Worm (Caenorhabditis elegans) whole organism, L3 larva: ENCODE results near the gene srxa-12.

Source experiments
- R02D3.7 ChIP-seq: fragments of 150-350 bp; optimal IDR thresholded peaks from 2 replicates; lab custom pipeline; 2014; ENCODE audit warnings: missing biosample characterization, missing genetic modification characterization
- ZK546.5 ChIP-seq: sonication (generic microtip); optimal IDR thresholded peaks from 2 replicates; lab custom pipeline; 2017; ENCODE audit warnings: missing biosample characterization, missing genetic modification characterization
- aly-2 ChIP-seq: fragments of 150-350 bp; optimal IDR thresholded peaks from 2 replicates; lab custom pipeline; 2014; ENCODE audit warnings: missing biosample characterization, missing genetic modification characterization
- ama-1 ChIP-seq: fragments of 150-350 bp; optimal IDR thresholded peaks from 2 replicates; lab custom pipeline; 2018
- ceh-16 ChIP-seq: sonication (generic microtip); optimal IDR thresholded peaks from 2 replicates; lab custom pipeline; 2017; ENCODE audit warnings: missing biosample characterization, missing genetic modification characterization
- ceh-28 ChIP-seq: fragments of 150-350 bp; optimal IDR thresholded peaks from 2 replicates; lab custom pipeline; 2014; ENCODE audit warnings: missing biosample characterization, missing genetic modification reagents, missing genetic modification characterization
- ceh-82 ChIP-seq: fragments of 150-350 bp; optimal IDR thresholded peaks from 2 replicates; lab custom pipeline; 2014; ENCODE audit warnings: missing biosample characterization, missing genetic modification characterization
- ceh-9 ChIP-seq: sonication (generic microtip); optimal IDR thresholded peaks from 2 replicates; lab custom pipeline; 2018; ENCODE audit warnings: missing biosample characterization, missing genetic modification characterization
- daf-12 ChIP-seq: fragments of 150-350 bp; optimal IDR thresholded peaks from 2 replicates; lab custom pipeline; 2014; ENCODE audit warnings: missing biosample characterization, missing genetic modification reagents, missing genetic modification characterization
- egl-27 ChIP-seq: sonication (generic microtip); optimal IDR thresholded peaks from 4 replicates; lab custom pipeline; 2017; ENCODE audit warnings: missing biosample characterization, missing genetic modification reagents, missing genetic modification characterization
- egl-5 ChIP-seq: fragments of 150-350 bp; optimal IDR thresholded peaks from 2 replicates; lab custom pipeline; 2017; ENCODE audit warnings: missing biosample characterization, missing genetic modification reagents, missing genetic modification characterization, inconsistent platforms
- elt-1 ChIP-seq: fragments of 150-350 bp; optimal IDR thresholded peaks from 2 replicates; lab custom pipeline; 2014; ENCODE audit warnings: missing biosample characterization, missing genetic modification characterization
- elt-2 ChIP-seq: sonication (generic microtip); optimal IDR thresholded peaks from 2 replicates; lab custom pipeline; 2016; ENCODE audit warnings: missing genetic modification reagents, mild to moderate bottlenecking, missing genetic modification characterization, missing compliant biosample characterization
- elt-3 ChIP-seq, 3 experiments: fragments of 150-350 bp in 1 of 3; sonication (generic microtip) in 2 of 3; optimal IDR thresholded peaks; 2 replicates in 2 of 3; 4 replicates in 1 of 3; lab custom pipeline; 2014 to 2017; ENCODE audit warnings: missing biosample characterization in 3 of 3, missing genetic modification characterization in 3 of 3
- eor-1 ChIP-seq, 2 experiments: fragments of 150-350 bp; optimal IDR thresholded peaks; 2 replicates each; lab custom pipeline; 2014 to 2018; ENCODE audit warnings: missing biosample characterization in 2 of 2, missing genetic modification characterization in 2 of 2
- fkh-10 ChIP-seq: sonication (generic microtip); optimal IDR thresholded peaks from 2 replicates; lab custom pipeline; 2017; ENCODE audit warnings: missing biosample characterization, missing genetic modification reagents, missing genetic modification characterization
- fkh-2 ChIP-seq: fragments of 150-350 bp; optimal IDR thresholded peaks from 2 replicates; lab custom pipeline; 2014; ENCODE audit warnings: missing biosample characterization, missing genetic modification reagents, missing genetic modification characterization
- fos-1 ChIP-seq: fragments of 150-350 bp; optimal IDR thresholded peaks from 2 replicates; lab custom pipeline; 2014; ENCODE audit warnings: missing biosample characterization, missing genetic modification characterization
- hmg-11 ChIP-seq: sonication (generic microtip); optimal IDR thresholded peaks from 2 replicates; lab custom pipeline; 2016; ENCODE audit warnings: missing genetic modification characterization, missing compliant biosample characterization
- jun-1 ChIP-seq: fragments of 150-350 bp; optimal IDR thresholded peaks from 2 replicates; lab custom pipeline; 2014; ENCODE audit warnings: missing biosample characterization, missing genetic modification reagents, missing genetic modification characterization
- lin-15B ChIP-seq: fragments of 150-350 bp; optimal IDR thresholded peaks from 2 replicates; lab custom pipeline; 2014; ENCODE audit warnings: missing biosample characterization, missing genetic modification characterization
- lin-39 ChIP-seq: fragments of 150-350 bp; optimal IDR thresholded peaks from 2 replicates; lab custom pipeline; 2018; ENCODE audit warnings: missing biosample characterization, missing genetic modification reagents, missing genetic modification characterization
- lsy-12 ChIP-seq: sonication (generic microtip); optimal IDR thresholded peaks from 2 replicates; lab custom pipeline; 2016; ENCODE audit warnings: mild to moderate bottlenecking, missing genetic modification characterization, missing compliant biosample characterization
- mdl-1 ChIP-seq: fragments of 150-350 bp; optimal IDR thresholded peaks from 2 replicates; lab custom pipeline; 2014; ENCODE audit warnings: missing biosample characterization, missing genetic modification characterization
- mml-1 ChIP-seq: fragments of 150-350 bp; sonication (generic microtip); optimal IDR thresholded peaks from 3 replicates; lab custom pipeline; 2014; ENCODE audit warnings: missing biosample characterization, missing genetic modification characterization
- nfya-1 ChIP-seq: sonication (generic microtip); optimal IDR thresholded peaks from 2 replicates; lab custom pipeline; 2017; ENCODE audit warnings: missing genetic modification characterization, mild to moderate bottlenecking, missing compliant biosample characterization, antibody characterized with exemption, moderate library complexity; ENCODE audit not compliant: insufficient read depth
- nhr-11 ChIP-seq: fragments of 150-350 bp; optimal IDR thresholded peaks from 2 replicates; lab custom pipeline; 2014; ENCODE audit warnings: missing biosample characterization, missing genetic modification characterization
- nhr-12 ChIP-seq: fragments of 150-350 bp; optimal IDR thresholded peaks from 2 replicates; lab custom pipeline; 2014; ENCODE audit warnings: missing biosample characterization, missing genetic modification characterization
- nhr-23 ChIP-seq: fragments of 150-350 bp; optimal IDR thresholded peaks from 2 replicates; lab custom pipeline; 2014; ENCODE audit warnings: missing biosample characterization, missing genetic modification reagents, missing genetic modification characterization
- nhr-237 ChIP-seq: fragments of 150-350 bp; optimal IDR thresholded peaks from 2 replicates; lab custom pipeline; 2014; ENCODE audit warnings: missing biosample characterization, missing genetic modification characterization
- nhr-25 ChIP-seq: sonication (generic microtip); optimal IDR thresholded peaks from 2 replicates; lab custom pipeline; 2017; ENCODE audit warnings: missing biosample characterization, missing genetic modification characterization
- nhr-28 ChIP-seq: fragments of 150-350 bp; optimal IDR thresholded peaks from 2 replicates; lab custom pipeline; 2014; ENCODE audit warnings: missing biosample characterization, missing genetic modification characterization
- nhr-43 ChIP-seq: sonication (generic microtip); optimal IDR thresholded peaks from 2 replicates; lab custom pipeline; 2016; ENCODE audit warnings: mild to moderate bottlenecking, missing genetic modification characterization, missing compliant biosample characterization; ENCODE audit not compliant: poor library complexity, severe bottlenecking
- nhr-67 ChIP-seq: fragments of 150-350 bp; optimal IDR thresholded peaks from 2 replicates; lab custom pipeline; 2014; ENCODE audit warnings: missing biosample characterization, missing genetic modification characterization
- nhr-76 ChIP-seq: fragments of 150-350 bp; sonication (generic microtip); optimal IDR thresholded peaks from 5 replicates; lab custom pipeline; 2014; ENCODE audit warnings: missing biosample characterization, missing genetic modification characterization
- nhr-77 ChIP-seq: fragments of 150-350 bp; optimal IDR thresholded peaks from 2 replicates; lab custom pipeline; 2014; ENCODE audit warnings: missing biosample characterization, missing genetic modification characterization
- pha-4 ChIP-seq: fragments of 150-350 bp; optimal IDR thresholded peaks from 2 replicates; lab custom pipeline; 2014; ENCODE audit warnings: missing biosample characterization, missing genetic modification reagents, missing genetic modification characterization
- pqm-1 ChIP-seq: fragments of 150-350 bp; optimal IDR thresholded peaks from 2 replicates; lab custom pipeline; 2017; ENCODE audit warnings: missing biosample characterization, missing genetic modification characterization, inconsistent platforms
- sea-2 ChIP-seq: fragments of 150-350 bp; sonication (generic microtip); optimal IDR thresholded peaks from 4 replicates; lab custom pipeline; 2014; ENCODE audit warnings: missing biosample characterization, missing genetic modification reagents, missing genetic modification characterization
- skn-1 ChIP-seq: fragments of 150-350 bp; optimal IDR thresholded peaks from 2 replicates; lab custom pipeline; 2014; ENCODE audit warnings: missing biosample characterization, missing genetic modification characterization
- snpc-4 ChIP-seq: fragments of 150-350 bp; optimal IDR thresholded peaks from 2 replicates; lab custom pipeline; 2014; ENCODE audit warnings: missing biosample characterization, missing genetic modification characterization
- tbx-2 ChIP-seq: sonication (generic microtip); optimal IDR thresholded peaks from 2 replicates; lab custom pipeline; 2016; ENCODE audit warnings: mild to moderate bottlenecking, missing genetic modification characterization, missing compliant biosample characterization
- unc-39 ChIP-seq: sonication (generic microtip); optimal IDR thresholded peaks from 4 replicates; lab custom pipeline; 2017; ENCODE audit warnings: missing biosample characterization, missing genetic modification characterization
- unc-62 ChIP-seq: fragments of 150-350 bp; sonication (generic microtip); optimal IDR thresholded peaks from 4 replicates; lab custom pipeline; 2014; ENCODE audit warnings: missing biosample characterization, missing genetic modification reagents, missing genetic modification characterization
- zag-1 ChIP-seq: fragments of 150-350 bp; optimal IDR thresholded peaks from 2 replicates; lab custom pipeline; 2014; ENCODE audit warnings: missing biosample characterization, missing genetic modification characterization
- ztf-11 ChIP-seq: fragments of 150-350 bp; optimal IDR thresholded peaks from 2 replicates; lab custom pipeline; 2014; ENCODE audit warnings: missing biosample characterization, missing genetic modification characterization
- ztf-4 ChIP-seq: fragments of 150-350 bp; optimal IDR thresholded peaks from 2 replicates; lab custom pipeline; 2014; ENCODE audit warnings: missing biosample characterization, missing genetic modification characterization

srxa-12 gene

DNA sequence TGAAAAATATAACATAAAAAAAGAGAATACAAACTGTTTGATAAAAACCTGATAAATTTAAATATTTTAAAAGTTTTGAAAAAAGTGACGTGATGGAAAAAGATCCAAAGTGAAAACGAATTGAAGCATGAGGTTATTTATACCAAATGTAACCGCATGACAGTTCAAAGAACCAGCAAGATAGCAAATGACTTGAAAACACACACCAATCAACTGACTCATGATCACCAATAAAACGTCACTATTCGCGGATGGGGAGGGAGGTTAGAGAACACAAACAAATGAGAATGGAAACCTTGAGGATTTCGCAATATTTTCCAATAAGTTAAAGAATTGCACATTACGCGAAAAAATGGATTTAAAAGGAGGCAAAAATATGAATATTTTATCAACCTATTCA lies 17.1 kb upstream of the srxa-12 start, which contains the start of gene C06B3.7:
Gene C06B3.7 (plus strand): TSS at position 287 of the 400 bp plus-strand sequence.
- TF ChIP-seq sea-2, result no peak
- TF ChIP-seq elt-3 (tag; optimal IDR thresholded peaks at IDR 0.05; lab: Kevin White, UChicago), result peak in 1 of 3 experiments; percentile 23
- TF ChIP-seq nhr-11 (tag; lab: Kevin White, UChicago), result peak; percentile 27
- TF ChIP-seq snpc-4 (tag; lab: Kevin White, UChicago), result no peak
- TF ChIP-seq eor-1 (tag; optimal IDR thresholded peaks at IDR 0.05; lab: Kevin White, UChicago), result no peak
- no peak for TF ChIP-seq ztf-4
- no peak for TF ChIP-seq fkh-2 (tag; lab: Kevin White, UChicago)
- no peak for TF ChIP-seq tbx-2 (tag; lab: Kevin White, UChicago)
- TF ChIP-seq nhr-237 (tag; lab: Kevin White, UChicago), result no peak
- TF ChIP-seq lin-39 (tag; lab: Kevin White, UChicago), result peak; percentile 92
- TF ChIP-seq nhr-43 (tag; lab: Kevin White, UChicago), result peak; percentile 79
- TF ChIP-seq hmg-11 (tag; lab: Kevin White, UChicago), result no peak
- peak; percentile 94 for TF ChIP-seq pha-4 (tag; lab: Kevin White, UChicago)
- no peak for TF ChIP-seq fos-1 (tag; lab: Kevin White, UChicago)
- TF ChIP-seq aly-2 (tag; lab: Kevin White, UChicago), result no peak
- no peak for TF ChIP-seq ZK546.5 (tag; lab: Kevin White, UChicago)
- TF ChIP-seq jun-1 (tag; lab: Kevin White, UChicago), result peak; percentile 92
- no peak for TF ChIP-seq R02D3.7 (tag; lab: Kevin White, UChicago)
- TF ChIP-seq elt-1 (tag; lab: Kevin White, UChicago), result no peak
- TF ChIP-seq mml-1 (tag; lab: Kevin White, UChicago), result no peak
- peak; percentile 16 for TF ChIP-seq lsy-12 (tag; lab: Kevin White, UChicago)
- TF ChIP-seq ceh-9 (tag; lab: Kevin White, UChicago), result no peak
- no peak for TF ChIP-seq zag-1 (tag; lab: Kevin White, UChicago)
- TF ChIP-seq skn-1 (tag; lab: Kevin White, UChicago), result peak; percentile 72
- no peak for TF ChIP-seq nhr-77
- peak; percentile 27 for TF ChIP-seq lin-15B (tag; lab: Kevin White, UChicago)
- TF ChIP-seq nhr-28, result no peak
- no peak for TF ChIP-seq unc-39 (tag; lab: Kevin White, UChicago)
- TF ChIP-seq nhr-25 (tag; lab: Kevin White, UChicago), result peak; percentile 52
- TF ChIP-seq ama-1 (lab: Kevin White, UChicago), result no peak
- TF ChIP-seq unc-62, result no peak
- TF ChIP-seq ceh-82 (tag; lab: Kevin White, UChicago), result no peak
- no peak for TF ChIP-seq fkh-10 (GFP tag; lab: Kevin White, UChicago)
- peak; percentile 90 for TF ChIP-seq nfya-1
- no peak for TF ChIP-seq ceh-16 (tag; lab: Kevin White, UChicago)
- TF ChIP-seq mdl-1, result peak; percentile 75
- TF ChIP-seq egl-27 (tag; lab: Kevin White, UChicago), result no peak
- no peak for TF ChIP-seq nhr-67 (tag; lab: Kevin White, UChicago)
- TF ChIP-seq daf-12 (tag; lab: Kevin White, UChicago), result no peak
- peak; percentile 99 for TF ChIP-seq egl-5
- peak; percentile 86 for TF ChIP-seq nhr-23 (tag; lab: Kevin White, UChicago)
- TF ChIP-seq ztf-11 (tag; lab: Kevin White, UChicago), result no peak
- TF ChIP-seq nhr-76 (tag; lab: Kevin White, UChicago), result no peak
- TF ChIP-seq pqm-1 (tag; lab: Kevin White, UChicago), result peak; percentile 95
- no peak for TF ChIP-seq nhr-12 (tag; lab: Kevin White, UChicago)
- TF ChIP-seq elt-2 (tag; lab: Kevin White, UChicago), result peak; percentile 92
- TF ChIP-seq ceh-28 (tag; lab: Kevin White, UChicago), result peak; percentile 58
